Fruit fly (Drosophila melanogaster) whole organism, wandering third instar larva: Measurements from ENCODE around the gene Sbf.

Source experiments
- GATAd ChIP-seq: sonication (Bioruptor generic); optimal IDR thresholded peaks from 2 replicates; lab custom pipeline; 2016; ENCODE audit warnings: missing biosample characterization, missing genetic modification characterization
- h ChIP-seq: fragments of 200-800 bp; sonication (Bioruptor generic); optimal IDR thresholded peaks from 3 replicates; lab custom pipeline; 2016; ENCODE audit warnings: missing biosample characterization, mild to moderate bottlenecking, missing genetic modification characterization
- usp ChIP-seq: fragments of >200 bp; optimal IDR thresholded peaks from 2 replicates; lab custom pipeline; 2017; ENCODE audit warnings: missing biosample characterization, missing genetic modification characterization

DNA sequence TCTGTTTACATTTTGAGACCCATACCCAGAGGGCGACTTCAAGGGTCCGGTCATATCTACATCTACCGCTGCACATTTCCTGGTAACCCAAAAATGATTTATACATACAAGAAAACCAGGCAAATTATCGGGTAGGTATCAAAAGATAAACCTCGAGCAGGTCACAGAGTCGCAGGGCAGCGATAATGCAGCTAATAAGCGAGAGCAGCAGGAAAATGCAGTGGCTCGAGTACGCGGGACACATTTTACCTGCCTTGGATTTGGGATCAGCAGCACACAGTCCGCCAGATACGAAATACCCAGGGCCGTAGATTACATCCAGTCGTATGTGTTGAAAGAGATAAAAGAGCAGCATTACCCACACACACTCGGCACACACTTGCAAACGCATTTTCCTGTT lies 21.5 kb downstream of the Sbf start:
- TF ChIP-seq h (GFP tag; lab: Kevin White, UChicago), result no peak
- no peak for TF ChIP-seq usp (GFP tag; lab: Kevin White, UChicago)
- no peak for TF ChIP-seq GATAd (GFP tag; lab: Kevin White, UChicago)
